Worm (Caenorhabditis elegans) whole organism, L2 larva: ENCODE data around the gene srsx-22.
"Not testable (repeated sequence)": the region's sequence is repeated elsewhere in the genome, so short reads cannot be mapped to it uniquely, and the experiment has no call there.

Experiments
- C34F6.9 ChIP-seq: fragments of 150-350 bp; optimal IDR thresholded peaks from 2 replicates; lab custom pipeline; 2014; ENCODE audit warnings: missing biosample characterization, missing genetic modification characterization
- F13H6.1 ChIP-seq: sonication (generic microtip); optimal IDR thresholded peaks from 2 replicates; lab custom pipeline; 2016; ENCODE audit warnings: missing genetic modification characterization, missing compliant biosample characterization
- ZK546.5 ChIP-seq: sonication (generic microtip); optimal IDR thresholded peaks from 2 replicates; lab custom pipeline; 2017; ENCODE audit warnings: missing biosample characterization, missing genetic modification characterization
- alr-1 ChIP-seq: fragments of 150-350 bp; optimal IDR thresholded peaks from 2 replicates; lab custom pipeline; 2014; ENCODE audit warnings: missing biosample characterization, missing genetic modification characterization
- aly-2 ChIP-seq: fragments of 150-350 bp; optimal IDR thresholded peaks from 2 replicates; lab custom pipeline; 2014; ENCODE audit warnings: missing biosample characterization, missing genetic modification characterization
- blmp-1 ChIP-seq: sonication (generic microtip); optimal IDR thresholded peaks from 2 replicates; lab custom pipeline; 2017; ENCODE audit warnings: missing genetic modification characterization, mild to moderate bottlenecking, missing compliant biosample characterization, antibody characterized with exemption, moderate library complexity; ENCODE audit not compliant: insufficient read depth
- ceh-16 ChIP-seq: fragments of 150-350 bp; optimal IDR thresholded peaks from 2 replicates; lab custom pipeline; 2014; ENCODE audit warnings: missing biosample characterization, missing genetic modification characterization
- crh-2 ChIP-seq: sonication (generic microtip); optimal IDR thresholded peaks from 2 replicates; lab custom pipeline; 2017; ENCODE audit warnings: missing biosample characterization, missing genetic modification characterization
- egl-27 ChIP-seq: sonication (generic microtip); optimal IDR thresholded peaks from 3 replicates; lab custom pipeline; 2017; ENCODE audit warnings: missing biosample characterization, missing genetic modification reagents, missing genetic modification characterization
- elt-3 ChIP-seq: sonication (generic microtip); optimal IDR thresholded peaks from 2 replicates; lab custom pipeline; 2017; ENCODE audit warnings: missing biosample characterization, missing genetic modification characterization
- gmeb-1 ChIP-seq: fragments of 150-350 bp; optimal IDR thresholded peaks from 2 replicates; lab custom pipeline; 2014; ENCODE audit warnings: missing biosample characterization, missing genetic modification characterization
- lin-11 ChIP-seq: fragments of 150-350 bp; sonication (generic microtip); optimal IDR thresholded peaks from 2 replicates; lab custom pipeline; 2014; ENCODE audit warnings: missing biosample characterization, missing genetic modification characterization, inconsistent platforms, mixed read lengths
- lin-39 ChIP-seq: fragments of 150-350 bp; optimal IDR thresholded peaks from 2 replicates; lab custom pipeline; 2014; ENCODE audit warnings: missing biosample characterization, missing genetic modification reagents, missing genetic modification characterization
- lsy-2 ChIP-seq, 2 experiments: fragments of 150-350 bp in 1 of 2; sonication (generic microtip) in 1 of 2; optimal IDR thresholded peaks; 2 replicates each; lab custom pipeline; 2014 to 2017; ENCODE audit warnings: missing biosample characterization in 2 of 2, missing genetic modification characterization in 2 of 2
- mab-5 ChIP-seq: fragments of 150-350 bp; optimal IDR thresholded peaks from 2 replicates; lab custom pipeline; 2014; ENCODE audit warnings: missing biosample characterization, missing genetic modification characterization
- mbf-1 ChIP-seq: sonication (generic microtip); optimal IDR thresholded peaks from 2 replicates; lab custom pipeline; 2017; ENCODE audit warnings: missing biosample characterization, missing genetic modification characterization
- nhr-10 ChIP-seq: sonication (generic microtip); optimal IDR thresholded peaks from 2 replicates; lab custom pipeline; 2017; ENCODE audit warnings: missing biosample characterization, missing genetic modification characterization
- nhr-11 ChIP-seq: fragments of 150-350 bp; optimal IDR thresholded peaks from 2 replicates; lab custom pipeline; 2014; ENCODE audit warnings: missing biosample characterization, missing genetic modification characterization
- nhr-129 ChIP-seq: fragments of 150-350 bp; optimal IDR thresholded peaks from 2 replicates; lab custom pipeline; 2014; ENCODE audit warnings: missing biosample characterization, missing genetic modification characterization
- nhr-21 ChIP-seq: fragments of 150-350 bp; optimal IDR thresholded peaks from 2 replicates; lab custom pipeline; 2014; ENCODE audit warnings: missing biosample characterization, missing genetic modification characterization
- nhr-23 ChIP-seq: fragments of 150-350 bp; optimal IDR thresholded peaks from 2 replicates; lab custom pipeline; 2014; ENCODE audit warnings: missing biosample characterization, missing genetic modification reagents, missing genetic modification characterization
- nhr-237 ChIP-seq: fragments of 150-350 bp; optimal IDR thresholded peaks from 2 replicates; lab custom pipeline; 2014; ENCODE audit warnings: missing biosample characterization, missing genetic modification characterization
- nhr-25 ChIP-seq: fragments of 150-350 bp; sonication (generic microtip); optimal IDR thresholded peaks from 3 replicates; lab custom pipeline; 2014; ENCODE audit warnings: missing biosample characterization, missing genetic modification characterization
- nhr-77 ChIP-seq: fragments of 150-350 bp; optimal IDR thresholded peaks from 2 replicates; lab custom pipeline; 2014; ENCODE audit warnings: missing biosample characterization, missing genetic modification characterization
- sem-4 ChIP-seq: fragments of 150-350 bp; optimal IDR thresholded peaks from 2 replicates; lab custom pipeline; 2014; ENCODE audit warnings: missing biosample characterization, missing genetic modification reagents, missing genetic modification characterization
- sma-3 ChIP-seq: sonication (generic microtip); optimal IDR thresholded peaks from 2 replicates; lab custom pipeline; 2016; ENCODE audit warnings: missing genetic modification reagents, missing genetic modification characterization, missing compliant biosample characterization
- sma-9 ChIP-seq, 2 experiments: fragments of 150-350 bp in 1 of 2; sonication (generic microtip) in 1 of 2; optimal IDR thresholded peaks; 2 replicates each; lab custom pipeline; 2014 to 2016; ENCODE audit warnings: missing genetic modification characterization in 2 of 2, mild to moderate bottlenecking in 1 of 2, missing biosample characterization in 1 of 2, missing compliant biosample characterization in 1 of 2, missing genetic modification reagents in 1 of 2, moderate library complexity in 1 of 2
- snpc-4 ChIP-seq: fragments of 150-350 bp; optimal IDR thresholded peaks from 2 replicates; lab custom pipeline; 2014; ENCODE audit warnings: missing biosample characterization, missing genetic modification characterization
- unc-39 ChIP-seq: fragments of 150-350 bp; optimal IDR thresholded peaks from 2 replicates; lab custom pipeline; 2014; ENCODE audit warnings: missing biosample characterization, missing genetic modification characterization
- unc-55 ChIP-seq: fragments of 150-350 bp; sonication (generic microtip); optimal IDR thresholded peaks from 3 replicates; lab custom pipeline; 2014; ENCODE audit warnings: missing biosample characterization, missing genetic modification reagents, missing genetic modification characterization
- unc-62 ChIP-seq: fragments of 150-350 bp; optimal IDR thresholded peaks from 2 replicates; lab custom pipeline; 2014; ENCODE audit warnings: missing biosample characterization, missing genetic modification reagents, missing genetic modification characterization
- ztf-1 ChIP-seq: fragments of 200-800 bp; sonication (Bioruptor generic); conservative IDR thresholded peaks from 2 replicates; pipeline ENCODE4 v1.3.6; 2022; ENCODE audit warnings: missing genetic modification characterization, missing compliant biosample characterization
- ztf-4 ChIP-seq: fragments of 150-350 bp; optimal IDR thresholded peaks from 2 replicates; lab custom pipeline; 2014; ENCODE audit warnings: missing biosample characterization, missing genetic modification characterization

Gene srsx-22

DNA sequence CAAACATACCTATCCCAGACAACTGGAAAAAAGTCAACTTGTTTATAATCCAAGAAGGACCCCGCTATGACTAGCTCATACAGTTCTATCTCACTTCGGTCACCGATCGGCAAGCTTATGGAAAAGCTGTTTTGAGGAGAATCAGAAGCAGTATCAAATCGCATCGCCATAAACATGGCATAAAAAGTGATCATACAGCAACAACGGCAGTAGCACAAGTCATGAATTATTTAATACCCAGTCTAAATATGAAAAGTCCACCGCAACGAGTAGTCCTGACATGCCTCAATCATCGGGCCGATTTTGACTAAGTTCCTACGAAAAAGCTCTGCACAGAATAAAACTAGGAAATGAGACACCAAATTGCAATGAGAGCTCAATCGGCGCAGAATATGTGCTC, 27.9 kb upstream of the srsx-22 start:
- no peak for TF ChIP-seq snpc-4 (tag; lab: Kevin White, UChicago)
- no peak for TF ChIP-seq nhr-25 (tag; lab: Kevin White, UChicago)
- no peak for TF ChIP-seq nhr-21 (tag; lab: Kevin White, UChicago)
- no peak for TF ChIP-seq nhr-237
- no peak for TF ChIP-seq sma-3
- no peak for TF ChIP-seq F13H6.1 (tag; lab: Kevin White, UChicago)
- no peak for TF ChIP-seq elt-3 (tag; lab: Kevin White, UChicago)
- TF ChIP-seq C34F6.9, result no peak
- no peak for TF ChIP-seq ZK546.5 (tag; lab: Kevin White, UChicago)
- TF ChIP-seq ztf-1 (GFP tag; lab: Robert Waterston, UW), result no peak
- no peak for TF ChIP-seq mbf-1 (tag; lab: Kevin White, UChicago)
- TF ChIP-seq lin-11 (tag; lab: Kevin White, UChicago), result no peak
- TF ChIP-seq mab-5, result no peak
- no peak for TF ChIP-seq aly-2 (tag; lab: Kevin White, UChicago)
- no peak for TF ChIP-seq sem-4 (tag; lab: Kevin White, UChicago)
- no peak for TF ChIP-seq unc-55 (GFP tag; lab: Kevin White, UChicago)
- TF ChIP-seq egl-27 (tag; lab: Kevin White, UChicago), result no peak
- TF ChIP-seq lsy-2 (tag; optimal IDR thresholded peaks at IDR 0.05; lab: Kevin White, UChicago), result no peak
- TF ChIP-seq lin-39 (tag; lab: Kevin White, UChicago), result no peak
- TF ChIP-seq, all 48 proteins: peak for 0

DNA sequence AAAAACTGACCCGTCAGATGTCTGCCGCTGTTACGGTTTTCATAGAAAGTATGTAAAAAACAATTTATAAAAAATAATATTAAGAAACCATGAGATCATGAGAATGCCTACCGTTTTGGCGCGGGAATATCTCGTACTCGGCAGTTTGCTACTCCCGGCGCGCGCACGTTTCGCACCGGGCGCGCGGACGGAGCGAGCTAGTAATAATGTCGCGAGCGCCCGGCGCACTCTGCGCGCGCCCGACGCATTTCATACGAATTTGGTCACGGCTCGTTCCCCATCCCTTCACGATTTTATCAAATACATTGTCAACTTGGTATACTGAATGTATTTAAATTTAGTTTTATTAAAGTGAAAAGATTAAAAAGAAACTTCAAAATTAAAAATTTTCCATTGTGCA, 25.6 kb upstream of the srsx-22 start:
- TF ChIP-seq nhr-10 (no peak), F13H6.1 (tag; lab: Kevin White, UChicago) (no peak)
- TF ChIP-seq, all 48 proteins: peak for 0

- TF ChIP-seq crh-2 (no peak), mab-5 (no peak), lin-39 (tag; lab: Kevin White, UChicago) (no peak), mbf-1 (tag; lab: Kevin White, UChicago) (no peak), ceh-16 (tag; lab: Kevin White, UChicago) (no peak), ztf-1 (GFP tag; lab: Robert Waterston, UW) (no peak), sma-9 (GFP tag; optimal IDR thresholded peaks at IDR 0.05; lab: Kevin White, UChicago) (no peak), sma-9 (tag; optimal IDR thresholded peaks at IDR 0.05; lab: Kevin White, UChicago) (no peak), unc-62 (no peak), ztf-4 (tag; lab: Kevin White, UChicago) (no peak)
These were observed 24.4 kb upstream of the srsx-22 start for ce11 chrV:8327080-8327479.

ce11 chrV:8334360-8334759, 17.1 kb upstream of the srsx-22 start, which contains the start of gene tmd-2:
TSS of gene tmd-2 (plus strand) at chrV:8334660.
- TF ChIP-seq gmeb-1 (tag; lab: Kevin White, UChicago) (no peak), F13H6.1 (tag; lab: Kevin White, UChicago) (no peak), nhr-11 (tag; lab: Kevin White, UChicago) (no peak), nhr-23 (tag; lab: Kevin White, UChicago) (no peak), ztf-4 (tag; lab: Kevin White, UChicago) (no peak), alr-1 (tag; lab: Kevin White, UChicago) (no peak), C34F6.9 (no peak), ztf-1 (GFP tag; lab: Robert Waterston, UW) (no peak), nhr-77 (no peak)

ce11 chrV:8335620-8336019, 15.9 kb upstream of the srsx-22 start:
- TF ChIP-seq blmp-1 (peak; percentile 31), sma-9 (GFP tag; optimal IDR thresholded peaks at IDR 0.05; lab: Kevin White, UChicago) (peak; percentile 23), sma-9 (tag; optimal IDR thresholded peaks at IDR 0.05; lab: Kevin White, UChicago) (no peak), C34F6.9 (peak; percentile 31), crh-2 (no peak), nhr-129 (tag; lab: Kevin White, UChicago) (peak; percentile 20), ztf-1 (GFP tag; lab: Robert Waterston, UW) (no peak)
- TF ChIP-seq, all 48 proteins: peak for 4

- not testable (repeated sequence) for TF ChIP-seq unc-62; unc-39; nhr-25 (tag; lab: Kevin White, UChicago)
- TF ChIP-seq, all 48 proteins: peak for 0; not testable (repeated sequence) for 48
These were observed 10.5 kb upstream of the srsx-22 start, which contains the start of gene C08D8.7 for ce11 chrV:8340924-8341323. TSS of gene C08D8.7 (plus strand) at chrV:8341224.
